Fruit fly (Drosophila melanogaster) whole organism, embryonic: ENCODE measurements around the gene RAF2.
A peak's percentile ranks its signal among the peaks of the same experiment; 100 is the strongest.

ENCODE experiments used
- B-H1 ChIP-seq: fragments of 200-800 bp; sonication (Bioruptor generic); IDR thresholded peaks from 3 replicates; pipeline ENCODE4 v1.3.6; 2022; ENCODE audit warnings: missing biosample characterization, missing genetic modification characterization
- Bgb ChIP-seq: fragments of 200-800 bp; sonication (Bioruptor generic); IDR thresholded peaks from 2 replicates; pipeline ENCODE4 v1.3.6; 2022; ENCODE audit warnings: missing biosample characterization, missing genetic modification characterization; ENCODE audit not compliant: partially characterized antibody
- CG11085 ChIP-seq: fragments of 200-800 bp; sonication (Bioruptor generic); IDR thresholded peaks from 2 replicates; pipeline ENCODE4 v1.3.6; 2022; ENCODE audit warnings: missing biosample characterization, missing genetic modification characterization
- CG15696 ChIP-seq: fragments of 200-800 bp; sonication (Bioruptor generic); optimal IDR thresholded peaks from 2 replicates; lab custom pipeline; 2019; ENCODE audit warnings: missing biosample characterization, mild to moderate bottlenecking, missing genetic modification characterization, moderate library complexity
- CG17612 ChIP-seq: fragments of 200-800 bp; sonication (Bioruptor generic); IDR thresholded peaks from 2 replicates; pipeline ENCODE4 v1.3.6; 2022; ENCODE audit warnings: missing biosample characterization, missing genetic modification characterization
- CG18599 ChIP-seq: fragments of 200-800 bp; sonication (Bioruptor generic); optimal IDR thresholded peaks from 3 replicates; lab custom pipeline; 2017; ENCODE audit warnings: missing biosample characterization, missing genetic modification characterization, mild to moderate bottlenecking, moderate library complexity, missing genetic modification reagents
- CG31441 ChIP-seq: fragments of 200-800 bp; sonication (Bioruptor generic); IDR thresholded peaks from 2 replicates; pipeline ENCODE4 v1.3.6; 2022; ENCODE audit warnings: missing biosample characterization, missing genetic modification characterization
- CG34376 ChIP-seq: fragments of 200-800 bp; sonication (Bioruptor generic); optimal IDR thresholded peaks from 2 replicates; lab custom pipeline; 2018; ENCODE audit warnings: missing biosample characterization, mild to moderate bottlenecking, missing genetic modification characterization
- CG3847 ChIP-seq: fragments of 200-800 bp; sonication (Bioruptor generic); IDR thresholded peaks from 2 replicates; pipeline ENCODE4 v1.3.6; 2022; ENCODE audit warnings: missing biosample characterization, missing genetic modification characterization
- CG5245 ChIP-seq: fragments of 200-800 bp; sonication (Bioruptor generic); optimal IDR thresholded peaks from 3 replicates; lab custom pipeline; 2016; ENCODE audit warnings: missing biosample characterization, missing genetic modification characterization
- CG6854 ChIP-seq: fragments of 200-800 bp; sonication (Bioruptor generic); optimal IDR thresholded peaks from 3 replicates; lab custom pipeline; 2017; ENCODE audit warnings: missing biosample characterization, mild to moderate bottlenecking, missing genetic modification characterization
- CG8089 ChIP-seq: fragments of 200-800 bp; sonication (Bioruptor generic); optimal IDR thresholded peaks from 3 replicates; lab custom pipeline; 2016; ENCODE audit warnings: missing biosample characterization, missing genetic modification characterization
- CG8765 ChIP-seq: fragments of 200-800 bp; sonication (Bioruptor generic); IDR thresholded peaks from 2 replicates; pipeline ENCODE4 v1.3.6; 2022; ENCODE audit warnings: missing biosample characterization, missing genetic modification characterization
- CG9609 ChIP-seq: fragments of 200-800 bp; sonication (Bioruptor generic); optimal IDR thresholded peaks from 3 replicates; lab custom pipeline; 2016; ENCODE audit warnings: missing biosample characterization, missing genetic modification characterization
- CG9932 ChIP-seq: fragments of 200-800 bp; sonication (Bioruptor generic); IDR thresholded peaks from 2 replicates; pipeline ENCODE4 v1.3.6; 2022; ENCODE audit warnings: missing biosample characterization, missing genetic modification characterization
- CTCF ChIP-seq: fragments of 200-800 bp; sonication (Bioruptor generic); optimal IDR thresholded peaks from 2 replicates; lab custom pipeline; 2017; ENCODE audit warnings: missing biosample characterization, mild to moderate bottlenecking, missing genetic modification characterization, moderate library complexity
- D ChIP-seq, 2 experiments: fragments of 200-800 bp in 1 of 2; fragments of >200 bp in 1 of 2; sonication (Bioruptor generic) in 1 of 2; optimal IDR thresholded peaks; 2 replicates in 1 of 2; 3 replicates in 1 of 2; lab custom pipeline; 2017; ENCODE audit warnings: mild to moderate bottlenecking in 1 of 2, missing biosample characterization in 1 of 2, missing genetic modification characterization in 1 of 2, missing genetic modification reagents in 1 of 2
- Dip2 ChIP-seq: fragments of 200-800 bp; sonication (Bioruptor generic); IDR thresholded peaks from 2 replicates; pipeline ENCODE4 v1.3.6; 2022; ENCODE audit warnings: missing biosample characterization, missing genetic modification characterization
- Drgx ChIP-seq: fragments of 200-800 bp; sonication (Bioruptor generic); IDR thresholded peaks from 2 replicates; pipeline ENCODE4 v1.3.6; 2022; ENCODE audit warnings: missing biosample characterization, missing genetic modification characterization
- Med ChIP-seq: fragments of 200-800 bp; sonication (Bioruptor generic); peaks from one replicate; lab custom pipeline; 2016; ENCODE audit warnings: missing biosample characterization, missing genetic modification characterization, mild to moderate bottlenecking, inconsistent platforms, moderate library complexity
- Meics ChIP-seq: fragments of 200-800 bp; sonication (Bioruptor generic); optimal IDR thresholded peaks from 2 replicates; lab custom pipeline; 2017; ENCODE audit warnings: missing biosample characterization, mild to moderate bottlenecking, missing genetic modification characterization
- Side ChIP-seq: fragments of 200-800 bp; sonication (Bioruptor generic); optimal IDR thresholded peaks from 2 replicates; lab custom pipeline; 2016; ENCODE audit warnings: missing biosample characterization, missing genetic modification characterization
- Sin3A ChIP-seq: fragments of >200 bp; optimal IDR thresholded peaks from 2 replicates; lab custom pipeline; 2018
- Ssrp ChIP-seq: fragments of 200-800 bp; sonication (Bioruptor generic); optimal IDR thresholded peaks from 2 replicates; lab custom pipeline; 2018; ENCODE audit warnings: missing biosample characterization, mild to moderate bottlenecking, missing genetic modification characterization, moderate library complexity
- TFAM ChIP-seq: fragments of 200-800 bp; sonication (Bioruptor generic); optimal IDR thresholded peaks from 2 replicates; lab custom pipeline; 2017; ENCODE audit warnings: missing biosample characterization, missing genetic modification characterization, inconsistent platforms
- Usf ChIP-seq: fragments of 200-800 bp; sonication (Bioruptor generic); optimal IDR thresholded peaks from 2 replicates; lab custom pipeline; 2017; ENCODE audit warnings: missing genotype, missing biosample characterization, missing genetic modification characterization
- YL-1 ChIP-seq: fragments of 200-800 bp; sonication (Bioruptor generic); optimal IDR thresholded peaks from 3 replicates; lab custom pipeline; 2017; ENCODE audit warnings: missing biosample characterization, mild to moderate bottlenecking, missing genetic modification characterization
- amos ChIP-seq: fragments of 200-800 bp; sonication (Bioruptor generic); IDR thresholded peaks from 2 replicates; pipeline ENCODE4 v1.3.6; 2022; ENCODE audit warnings: missing biosample characterization, missing genetic modification characterization; ENCODE audit not compliant: partially characterized antibody
- az2 ChIP-seq: fragments of 200-800 bp; sonication (Bioruptor generic); optimal IDR thresholded peaks from 3 replicates; lab custom pipeline; 2016; ENCODE audit warnings: missing biosample characterization, missing genetic modification characterization
- crp ChIP-seq, 2 experiments: fragments of 200-800 bp; sonication (Bioruptor generic); optimal IDR thresholded peaks; 2 replicates in 1 of 2; 3 replicates in 1 of 2; lab custom pipeline; 2017; ENCODE audit warnings: missing biosample characterization in 2 of 2, missing genetic modification characterization in 2 of 2, mild to moderate bottlenecking in 1 of 2, moderate library complexity in 1 of 2
- disco-r ChIP-seq: fragments of 200-800 bp; sonication (Bioruptor generic); optimal IDR thresholded peaks from 2 replicates; lab custom pipeline; 2016; ENCODE audit warnings: missing biosample characterization, missing genetic modification characterization
- fd96Cb ChIP-seq: fragments of 200-800 bp; sonication (Bioruptor generic); optimal IDR thresholded peaks from 2 replicates; lab custom pipeline; 2018; ENCODE audit warnings: missing biosample characterization, mild to moderate bottlenecking, missing genetic modification characterization, moderate library complexity
- her ChIP-seq: fragments of 200-800 bp; sonication (Bioruptor generic); optimal IDR thresholded peaks from 2 replicates; lab custom pipeline; 2016; ENCODE audit warnings: missing biosample characterization, missing genetic modification characterization
- insv ChIP-seq, 2 experiments: fragments of 200-800 bp; sonication (Bioruptor generic); optimal IDR thresholded peaks; 3 replicates each; lab custom pipeline; 2016 to 2018; ENCODE audit warnings: missing biosample characterization in 2 of 2, missing genetic modification characterization in 2 of 2
- klu ChIP-seq: fragments of 200-800 bp; sonication (Bioruptor generic); IDR thresholded peaks from 2 replicates; pipeline ENCODE4 v1.3.6; 2022; ENCODE audit warnings: missing biosample characterization, missing genetic modification characterization
- luna ChIP-seq: fragments of 200-800 bp; sonication (Bioruptor generic); optimal IDR thresholded peaks from 2 replicates; lab custom pipeline; 2016; ENCODE audit warnings: missing biosample characterization, missing genetic modification characterization
- nom ChIP-seq: fragments of 200-800 bp; sonication (Bioruptor generic); optimal IDR thresholded peaks from 2 replicates; lab custom pipeline; 2017; ENCODE audit warnings: missing biosample characterization, missing genetic modification characterization, mild to moderate bottlenecking, moderate library complexity, missing genetic modification reagents
- salm ChIP-seq: fragments of 200-800 bp; sonication (Bioruptor generic); optimal IDR thresholded peaks from 2 replicates; lab custom pipeline; 2018; ENCODE audit warnings: missing biosample characterization, mild to moderate bottlenecking, missing genetic modification characterization
- scrt ChIP-seq: fragments of 200-800 bp; sonication (Bioruptor generic); optimal IDR thresholded peaks from 2 replicates; lab custom pipeline; 2018; ENCODE audit warnings: missing biosample characterization, mild to moderate bottlenecking, missing genetic modification characterization, moderate library complexity
- sna ChIP-seq: fragments of 200-800 bp; sonication (Bioruptor generic); IDR thresholded peaks from 2 replicates; pipeline ENCODE4 v1.3.6; 2022; ENCODE audit warnings: missing biosample characterization, missing genetic modification characterization; ENCODE audit not compliant: partially characterized antibody
- sr ChIP-seq: fragments of 200-800 bp; sonication (Bioruptor generic); IDR thresholded peaks from 3 replicates; pipeline ENCODE4 v1.3.6; 2022; ENCODE audit warnings: missing biosample characterization, missing genetic modification characterization
- tin ChIP-seq: fragments of 200-800 bp; sonication (Bioruptor generic); optimal IDR thresholded peaks from 3 replicates; lab custom pipeline; 2016; ENCODE audit warnings: missing biosample characterization, missing genetic modification characterization
- vfl ChIP-seq: fragments of 200-800 bp; sonication (Bioruptor generic); optimal IDR thresholded peaks from 2 replicates; lab custom pipeline; 2016; ENCODE audit warnings: missing biosample characterization, missing genetic modification characterization
- vnd ChIP-seq: fragments of 200-800 bp; sonication (Bioruptor generic); IDR thresholded peaks from 3 replicates; pipeline ENCODE4 v1.3.6; 2022; ENCODE audit warnings: missing biosample characterization, missing genetic modification characterization; ENCODE audit not compliant: partially characterized antibody
- zfh2 ChIP-seq: fragments of 200-800 bp; sonication (Bioruptor generic); optimal IDR thresholded peaks from 2 replicates; lab custom pipeline; 2016; ENCODE audit warnings: missing biosample characterization, missing genetic modification characterization

The RAF2 gene

dm6 chr3L:16361200-16361815, 24.8 kb upstream of the RAF2 start (continued):
- TF ChIP-seq CG18599 (GFP tag; lab: Kevin White, UChicago) (no peak), Med (peak; percentile 57), Side (no peak), CG17612 (GFP tag; lab: Robert Waterston, UW) (no peak), CTCF (GFP tag; lab: Kevin White, UChicago) (no peak), amos (GFP tag; lab: Robert Waterston, UW) (no peak), Ssrp (tag; lab: Kevin White, UChicago) (no peak), CG31441 (GFP tag; lab: Robert Waterston, UW) (no peak), Meics (GFP tag; lab: Kevin White, UChicago) (no peak), az2 (no peak), disco-r (no peak), CG11085 (no peak), CG9932 (GFP tag; lab: Robert Waterston, UW) (0 out of 2 replicates have a peak, but pooled peaks have one; percentile 12), crp (GFP tag; optimal IDR thresholded peaks at IDR 0.05; lab: Kevin White, UChicago) (no peak), her (GFP tag; lab: Kevin White, UChicago) (no peak), vfl (GFP tag; lab: Kevin White, UChicago) (no peak), TFAM (GFP tag; lab: Kevin White, UChicago) (no peak), CG15696 (tag; lab: Kevin White, UChicago) (no peak), Drgx (GFP tag; lab: Robert Waterston, UW) (peak; percentile 21; the same call in 1 of the 2 replicates), CG34376 (GFP tag; lab: Kevin White, UChicago) (no peak), Sin3A (lab: Kevin White, UChicago) (no peak), zfh2 (GFP tag; lab: Kevin White, UChicago) (no peak), CG5245 (GFP tag; lab: Kevin White, UChicago) (no peak), Bgb (GFP tag; lab: Robert Waterston, UW) (no peak), CG8089 (GFP tag; lab: Kevin White, UChicago) (no peak), sna (GFP tag; lab: Robert Waterston, UW) (no peak), vnd (no peak), klu (no peak), Dip2 (GFP tag; lab: Robert Waterston, UW) (no peak), tin (GFP tag; lab: Kevin White, UChicago) (no peak), D (optimal IDR thresholded peaks at IDR 0.05; lab: Kevin White, UChicago) (no peak), D (GFP tag; optimal IDR thresholded peaks at IDR 0.05; lab: Kevin White, UChicago) (no peak), CG6854 (GFP tag; lab: Kevin White, UChicago) (no peak), YL-1 (GFP tag; lab: Kevin White, UChicago) (no peak), nom (GFP tag; lab: Kevin White, UChicago) (peak; percentile 94), luna (no peak), insv (GFP tag; optimal IDR thresholded peaks at IDR 0.05; lab: Kevin White, UChicago) (no peak), scrt (GFP tag; lab: Kevin White, UChicago) (no peak), sr (GFP tag; lab: Robert Waterston, UW) (no peak), fd96Cb (tag; lab: Kevin White, UChicago) (no peak), CG8765 (no peak), CG3847 (GFP tag; lab: Robert Waterston, UW) (peak; percentile 7; the same call in 1 of the 2 replicates), B-H1 (no peak), salm (tag; lab: Kevin White, UChicago) (no peak), CG9609 (GFP tag; lab: Kevin White, UChicago) (no peak), Usf (GFP tag; lab: Kevin White, UChicago) (no peak)
- TF ChIP-seq, all 482 proteins: peak for 9
